Fruit fly (Drosophila melanogaster): Measurements from ENCODE around the gene glec.
A peak's percentile ranks its signal among the peaks of the same experiment; 100 is the strongest.

glec gene

DNA sequence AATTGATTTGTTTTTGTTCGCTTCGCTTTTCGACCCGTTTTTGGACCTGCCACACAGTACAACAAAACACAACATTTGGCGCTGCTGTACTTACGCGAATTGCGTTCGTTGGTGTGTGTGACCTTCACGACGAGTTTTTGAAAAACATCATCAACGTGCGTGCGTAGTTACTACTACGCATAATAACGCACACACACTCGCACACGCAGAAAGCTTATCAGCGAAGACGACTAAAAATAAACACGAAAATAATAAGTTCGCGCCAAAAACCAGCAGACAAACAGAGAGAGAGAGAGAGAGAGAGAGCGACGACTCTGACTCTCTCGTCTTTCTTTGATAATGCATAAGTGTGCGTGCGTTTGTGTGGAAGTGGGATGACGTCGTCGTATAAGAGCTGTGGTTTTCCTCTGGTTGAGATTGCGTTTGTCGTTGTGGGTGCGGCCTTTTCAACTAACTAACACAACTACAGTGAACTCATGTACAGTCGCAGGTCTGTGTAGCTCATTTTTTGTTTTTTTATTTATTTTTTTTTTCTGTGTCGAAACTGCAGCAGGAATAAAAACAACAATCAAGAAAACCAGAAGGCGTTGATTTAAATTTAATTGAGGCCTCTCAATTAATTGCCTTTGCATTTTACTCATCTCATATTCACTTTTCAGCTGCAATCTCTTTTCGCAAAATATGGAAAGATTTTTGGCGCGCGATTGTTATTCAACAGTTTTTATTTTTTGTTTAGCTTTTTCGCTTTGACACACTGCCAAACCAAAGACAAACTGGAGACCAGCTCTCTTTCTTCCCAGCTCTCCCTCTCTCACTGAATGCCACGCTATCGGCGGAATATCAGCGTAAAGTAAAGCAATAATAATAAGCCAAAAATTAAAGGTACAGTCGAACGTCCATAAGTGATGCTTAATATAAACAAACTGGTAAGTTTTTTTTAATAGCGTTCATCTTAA, 2.2 kb downstream of the glec start (continued):
- no peak for TF ChIP-seq Dip2 (GFP tag; IDR thresholded peaks at IDR 0.05)
- no peak for TF ChIP-seq CG33557 (GFP tag; optimal IDR thresholded peaks at IDR 0.05)
- peak in 1 of 2 experiments; percentile 60 for TF ChIP-seq insv (GFP tag; optimal IDR thresholded peaks at IDR 0.05)
- TF ChIP-seq lola (GFP tag; optimal IDR thresholded peaks at IDR 0.05) = no peak
- peak; percentile 11 for TF ChIP-seq ash1 (GFP tag; optimal IDR thresholded peaks at IDR 0.05)
- TF ChIP-seq CG8478 (optimal IDR thresholded peaks at IDR 0.05) = no peak
- no peak for TF ChIP-seq CG30431 (GFP tag; optimal IDR thresholded peaks at IDR 0.05)
- TF ChIP-seq CG10979 (tag; optimal IDR thresholded peaks at IDR 0.05) = no peak
- no peak for TF ChIP-seq CG42726 (GFP tag; IDR thresholded peaks at IDR 0.05; ENCODE audit: partially characterized antibody)
- TF ChIP-seq HLH54F (GFP tag; optimal IDR thresholded peaks at IDR 0.05) = no peak
- TF ChIP-seq CG1024 (GFP tag; IDR thresholded peaks at IDR 0.05) = 0 out of 2 replicates have a peak, but pooled peaks have one; percentile 33
- peak; percentile 1 for TF ChIP-seq Chrac-16 (GFP tag; optimal IDR thresholded peaks at IDR 0.05)
- peak; percentile 17 for TF ChIP-seq dmrt99B (tag; optimal IDR thresholded peaks at IDR 0.05)
- no peak for TF ChIP-seq Myb (GFP tag; optimal IDR thresholded peaks at IDR 0.05)
- TF ChIP-seq gcm2 (GFP tag; optimal IDR thresholded peaks at IDR 0.05) = no peak
- TF ChIP-seq fd96Cb (tag; optimal IDR thresholded peaks at IDR 0.05) = no peak
- 0 out of 3 replicates have a peak, but pooled peaks have one; percentile 7 for TF ChIP-seq CG11695 (GFP tag; IDR thresholded peaks at IDR 0.05)
- no peak for TF ChIP-seq CG17612 (GFP tag; IDR thresholded peaks at IDR 0.05)
- no peak for TF ChIP-seq ara (GFP tag; IDR thresholded peaks at IDR 0.05)
- no peak for TF ChIP-seq Neu2 (GFP tag; optimal IDR thresholded peaks at IDR 0.05; ENCODE audit: borderline replicate concordance)
- TF ChIP-seq pfk (GFP tag; optimal IDR thresholded peaks at IDR 0.05) = no peak
- TF ChIP-seq Asciz (GFP tag; optimal IDR thresholded peaks at IDR 0.05) = no peak
- TF ChIP-seq CG7786 (GFP tag; optimal IDR thresholded peaks at IDR 0.05) = no peak
- no peak for TF ChIP-seq unpg (GFP tag; optimal IDR thresholded peaks at IDR 0.05)
- TF ChIP-seq CG7271 (tag; optimal IDR thresholded peaks at IDR 0.05) = no peak
- TF ChIP-seq Ssrp (tag; optimal IDR thresholded peaks at IDR 0.05) = no peak
- no peak for TF ChIP-seq CG1792 (GFP tag; optimal IDR thresholded peaks at IDR 0.05)
- peak; percentile 80 for TF ChIP-seq CG12769 (tag; optimal IDR thresholded peaks at IDR 0.05)
- TF ChIP-seq CG3847 (GFP tag; IDR thresholded peaks at IDR 0.05) = no peak
- TF ChIP-seq CG14710 (tag; optimal IDR thresholded peaks at IDR 0.05) = no peak
- peak; percentile 30; the same call in 1 of the 2 replicates for TF ChIP-seq seq (GFP tag; IDR thresholded peaks at IDR 0.05)
- no peak for TF ChIP-seq dm (GFP tag; optimal IDR thresholded peaks at IDR 0.05)
- no peak for TF ChIP-seq Elba2 (GFP tag; optimal IDR thresholded peaks at IDR 0.05)
- TF ChIP-seq CG13123 (GFP tag; optimal IDR thresholded peaks at IDR 0.05) = no peak
- peak; percentile 54 for TF ChIP-seq exex (tag; optimal IDR thresholded peaks at IDR 0.05)
- TF ChIP-seq CG43689 (GFP tag; IDR thresholded peaks at IDR 0.05) = no peak
- TF ChIP-seq CG11093 (GFP tag; IDR thresholded peaks at IDR 0.05) = no peak
- no peak for TF ChIP-seq bbx (GFP tag; IDR thresholded peaks at IDR 0.05; ENCODE audit: partially characterized antibody)
- TF ChIP-seq CkIIα-i1 (GFP tag; IDR thresholded peaks at IDR 0.05) = no peak
- TF ChIP-seq unc-4 (GFP tag; IDR thresholded peaks at IDR 0.05; ENCODE audit: partially characterized antibody) = peak; percentile 34; the same call in 1 of the 2 replicates
- no peak for TF ChIP-seq Bdp1 (GFP tag; optimal IDR thresholded peaks at IDR 0.05)
- TF ChIP-seq Oli (tag; optimal IDR thresholded peaks at IDR 0.05) = no peak
- no peak for TF ChIP-seq peb (GFP tag; IDR thresholded peaks at IDR 0.05)
- TF ChIP-seq pita (GFP tag; optimal IDR thresholded peaks at IDR 0.05) = no peak
- no peak for TF ChIP-seq CG33213 (GFP tag; optimal IDR thresholded peaks at IDR 0.05)
- no peak for TF ChIP-seq z (GFP tag; IDR thresholded peaks at IDR 0.05)
- no peak for TF ChIP-seq CG10654 (GFP tag; optimal IDR thresholded peaks at IDR 0.05)
- TF ChIP-seq odd (GFP tag; optimal IDR thresholded peaks at IDR 0.05) = no peak
- TF ChIP-seq Xbp1 (GFP tag; optimal IDR thresholded peaks at IDR 0.05) = no peak
